Worm (Caenorhabditis elegans) whole organism, early embryonic: ENCODE measurements around the gene sre-47.
"Not testable (repeated sequence)": the region's sequence is repeated elsewhere in the genome, so short reads cannot be mapped to it uniquely, and the experiment has no call there.

Experiments
- ama-1 ChIP-seq: fragments of 150-350 bp; optimal IDR thresholded peaks from 2 replicates; lab custom pipeline; 2014
- ceh-13 ChIP-seq: fragments of 200-800 bp; sonication (Bioruptor generic); optimal IDR thresholded peaks from 2 replicates; lab custom pipeline; 2018; ENCODE audit warnings: mild to moderate bottlenecking, missing genetic modification characterization, missing compliant biosample characterization
- flt-1 ChIP-seq: fragments of 200-800 bp; sonication (Bioruptor generic); IDR thresholded peaks from 2 replicates; pipeline ENCODE4 v1.3.6; 2022; ENCODE audit warnings: missing genetic modification characterization, missing compliant biosample characterization
- hmg-4 ChIP-seq: fragments of 200-800 bp; sonication (Bioruptor generic); optimal IDR thresholded peaks from 2 replicates; lab custom pipeline; 2018; ENCODE audit warnings: mild to moderate bottlenecking, missing genetic modification characterization, missing compliant biosample characterization
- hnd-1 ChIP-seq: sonication (generic microtip); optimal IDR thresholded peaks from 2 replicates; lab custom pipeline; 2016; ENCODE audit warnings: missing genetic modification characterization, missing compliant biosample characterization
- scrt-1 ChIP-seq: fragments of 200-800 bp; sonication (Bioruptor generic); IDR thresholded peaks from 2 replicates; pipeline ENCODE4 v1.3.6; 2022; ENCODE audit warnings: missing genetic modification characterization, missing compliant biosample characterization

DNA sequence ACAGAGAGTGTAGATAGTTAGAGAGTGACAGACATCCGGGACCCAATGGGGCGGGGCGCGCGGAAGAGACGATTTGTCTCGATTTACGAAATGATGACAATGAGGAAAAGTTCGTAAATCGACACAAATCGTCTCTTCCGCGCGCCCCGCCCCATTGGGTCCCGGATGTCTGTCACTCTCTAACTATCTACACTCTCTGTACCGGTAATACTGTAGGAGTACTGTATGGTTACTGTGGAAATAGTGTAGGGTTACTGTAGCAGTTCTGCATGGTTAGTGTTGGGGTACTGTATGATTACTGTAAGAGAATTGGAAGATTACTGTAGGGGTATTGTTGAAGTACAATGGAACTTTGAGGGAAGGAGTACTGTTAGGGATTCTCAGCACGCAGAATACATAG is 36.8 kb upstream of the sre-47 start, which contains the start of gene F01D5.10:
- not testable (repeated sequence) for TF ChIP-seq hnd-1; flt-1 (GFP tag; lab: Robert Waterston, UW); hmg-4 (GFP tag; lab: Kevin White, UChicago); ama-1; scrt-1; ceh-13 (GFP tag; lab: Kevin White, UChicago)
